Worm (Caenorhabditis elegans) whole organism, L2 larva: ENCODE results near the gene ztf-14.
"Not testable (repeated sequence)": the region's sequence is repeated elsewhere in the genome, so short reads cannot be mapped to it uniquely, and the experiment has no call there.

Experiments
- Y55F3AM.14 ChIP-seq: fragments of 200-800 bp; sonication (Bioruptor generic); optimal IDR thresholded peaks from 2 replicates; lab custom pipeline; 2018; ENCODE audit warnings: mild to moderate bottlenecking, missing genetic modification characterization, missing compliant biosample characterization
- ZK546.5 ChIP-seq: sonication (generic microtip); optimal IDR thresholded peaks from 2 replicates; lab custom pipeline; 2017; ENCODE audit warnings: missing biosample characterization, missing genetic modification characterization
- alr-1 ChIP-seq: fragments of 150-350 bp; optimal IDR thresholded peaks from 2 replicates; lab custom pipeline; 2014; ENCODE audit warnings: missing biosample characterization, missing genetic modification characterization
- aly-2 ChIP-seq: fragments of 150-350 bp; optimal IDR thresholded peaks from 2 replicates; lab custom pipeline; 2014; ENCODE audit warnings: missing biosample characterization, missing genetic modification characterization
- ama-1 ChIP-seq: fragments of 150-350 bp; optimal IDR thresholded peaks from 2 replicates; lab custom pipeline; 2018; ENCODE audit warnings: inconsistent platforms
- blmp-1 ChIP-seq: sonication (generic microtip); optimal IDR thresholded peaks from 2 replicates; lab custom pipeline; 2017; ENCODE audit warnings: missing genetic modification characterization, mild to moderate bottlenecking, missing compliant biosample characterization, antibody characterized with exemption, moderate library complexity; ENCODE audit not compliant: insufficient read depth
- ceh-16 ChIP-seq: fragments of 150-350 bp; optimal IDR thresholded peaks from 2 replicates; lab custom pipeline; 2014; ENCODE audit warnings: missing biosample characterization, missing genetic modification characterization
- ceh-82 ChIP-seq: fragments of 150-350 bp; optimal IDR thresholded peaks from 2 replicates; lab custom pipeline; 2014; ENCODE audit warnings: missing biosample characterization, missing genetic modification characterization
- crh-2 ChIP-seq: sonication (generic microtip); optimal IDR thresholded peaks from 2 replicates; lab custom pipeline; 2017; ENCODE audit warnings: missing biosample characterization, missing genetic modification characterization
- dmd-4 ChIP-seq: sonication (generic microtip); optimal IDR thresholded peaks from 2 replicates; lab custom pipeline; 2017; ENCODE audit warnings: missing biosample characterization, missing genetic modification characterization
- elt-1 ChIP-seq: fragments of 150-350 bp; optimal IDR thresholded peaks from 2 replicates; lab custom pipeline; 2014; ENCODE audit warnings: missing biosample characterization, missing genetic modification characterization
- elt-3 ChIP-seq: sonication (generic microtip); optimal IDR thresholded peaks from 2 replicates; lab custom pipeline; 2017; ENCODE audit warnings: missing biosample characterization, missing genetic modification characterization
- fos-1 ChIP-seq: fragments of 150-350 bp; optimal IDR thresholded peaks from 2 replicates; lab custom pipeline; 2014; ENCODE audit warnings: missing biosample characterization, missing genetic modification characterization
- gmeb-1 ChIP-seq: fragments of 150-350 bp; optimal IDR thresholded peaks from 2 replicates; lab custom pipeline; 2014; ENCODE audit warnings: missing biosample characterization, missing genetic modification characterization
- lin-11 ChIP-seq: fragments of 150-350 bp; sonication (generic microtip); optimal IDR thresholded peaks from 2 replicates; lab custom pipeline; 2014; ENCODE audit warnings: missing biosample characterization, missing genetic modification characterization, inconsistent platforms, mixed read lengths
- lin-13 ChIP-seq: fragments of 150-350 bp; optimal IDR thresholded peaks from 2 replicates; lab custom pipeline; 2014; ENCODE audit warnings: missing biosample characterization, missing genetic modification reagents, missing genetic modification characterization
- lin-39 ChIP-seq: fragments of 150-350 bp; optimal IDR thresholded peaks from 2 replicates; lab custom pipeline; 2014; ENCODE audit warnings: missing biosample characterization, missing genetic modification reagents, missing genetic modification characterization
- lsy-2 ChIP-seq, 2 experiments: fragments of 150-350 bp in 1 of 2; sonication (generic microtip) in 1 of 2; optimal IDR thresholded peaks; 2 replicates each; lab custom pipeline; 2014 to 2017; ENCODE audit warnings: missing biosample characterization in 2 of 2, missing genetic modification characterization in 2 of 2
- mab-5 ChIP-seq: fragments of 150-350 bp; optimal IDR thresholded peaks from 2 replicates; lab custom pipeline; 2014; ENCODE audit warnings: missing biosample characterization, missing genetic modification characterization
- mbf-1 ChIP-seq: sonication (generic microtip); optimal IDR thresholded peaks from 2 replicates; lab custom pipeline; 2017; ENCODE audit warnings: missing biosample characterization, missing genetic modification characterization
- mdl-1 ChIP-seq, 2 experiments: fragments of 150-350 bp in 1 of 2; sonication (generic microtip) in 1 of 2; optimal IDR thresholded peaks; 2 replicates each; lab custom pipeline; 2017; ENCODE audit warnings: missing biosample characterization in 2 of 2, missing genetic modification characterization in 2 of 2
- nhr-10 ChIP-seq: sonication (generic microtip); optimal IDR thresholded peaks from 2 replicates; lab custom pipeline; 2017; ENCODE audit warnings: missing biosample characterization, missing genetic modification characterization
- nhr-11 ChIP-seq: fragments of 150-350 bp; optimal IDR thresholded peaks from 2 replicates; lab custom pipeline; 2014; ENCODE audit warnings: missing biosample characterization, missing genetic modification characterization
- nhr-12 ChIP-seq: fragments of 150-350 bp; optimal IDR thresholded peaks from 2 replicates; lab custom pipeline; 2014; ENCODE audit warnings: missing biosample characterization, missing genetic modification characterization
- nhr-129 ChIP-seq: fragments of 150-350 bp; optimal IDR thresholded peaks from 2 replicates; lab custom pipeline; 2014; ENCODE audit warnings: missing biosample characterization, missing genetic modification characterization
- nhr-21 ChIP-seq: fragments of 150-350 bp; optimal IDR thresholded peaks from 2 replicates; lab custom pipeline; 2014; ENCODE audit warnings: missing biosample characterization, missing genetic modification characterization
- nhr-237 ChIP-seq: fragments of 150-350 bp; optimal IDR thresholded peaks from 2 replicates; lab custom pipeline; 2014; ENCODE audit warnings: missing biosample characterization, missing genetic modification characterization
- nhr-25 ChIP-seq: fragments of 150-350 bp; sonication (generic microtip); optimal IDR thresholded peaks from 3 replicates; lab custom pipeline; 2014; ENCODE audit warnings: missing biosample characterization, missing genetic modification characterization
- nhr-6 ChIP-seq: fragments of 150-350 bp; optimal IDR thresholded peaks from 2 replicates; lab custom pipeline; 2014; ENCODE audit warnings: missing biosample characterization, missing genetic modification characterization
- nhr-77 ChIP-seq: fragments of 150-350 bp; optimal IDR thresholded peaks from 2 replicates; lab custom pipeline; 2014; ENCODE audit warnings: missing biosample characterization, missing genetic modification characterization
- peb-1 ChIP-seq: fragments of 150-350 bp; optimal IDR thresholded peaks from 2 replicates; lab custom pipeline; 2014; ENCODE audit warnings: missing biosample characterization, missing genetic modification characterization
- sem-4 ChIP-seq: fragments of 150-350 bp; optimal IDR thresholded peaks from 2 replicates; lab custom pipeline; 2014; ENCODE audit warnings: missing biosample characterization, missing genetic modification reagents, missing genetic modification characterization
- skn-1 ChIP-seq: sonication (generic microtip); optimal IDR thresholded peaks from 2 replicates; lab custom pipeline; 2017; ENCODE audit warnings: missing biosample characterization, missing genetic modification characterization
- sma-3 ChIP-seq: sonication (generic microtip); optimal IDR thresholded peaks from 2 replicates; lab custom pipeline; 2016; ENCODE audit warnings: missing genetic modification reagents, missing genetic modification characterization, missing compliant biosample characterization
- sma-9 ChIP-seq, 2 experiments: fragments of 150-350 bp in 1 of 2; sonication (generic microtip) in 1 of 2; optimal IDR thresholded peaks; 2 replicates each; lab custom pipeline; 2014 to 2016; ENCODE audit warnings: missing genetic modification characterization in 2 of 2, mild to moderate bottlenecking in 1 of 2, missing biosample characterization in 1 of 2, missing compliant biosample characterization in 1 of 2, missing genetic modification reagents in 1 of 2, moderate library complexity in 1 of 2
- snpc-4 ChIP-seq: fragments of 150-350 bp; optimal IDR thresholded peaks from 2 replicates; lab custom pipeline; 2014; ENCODE audit warnings: missing biosample characterization, missing genetic modification characterization
- unc-55 ChIP-seq: fragments of 150-350 bp; sonication (generic microtip); optimal IDR thresholded peaks from 3 replicates; lab custom pipeline; 2014; ENCODE audit warnings: missing biosample characterization, missing genetic modification reagents, missing genetic modification characterization
- unc-62 ChIP-seq: fragments of 150-350 bp; optimal IDR thresholded peaks from 2 replicates; lab custom pipeline; 2014; ENCODE audit warnings: missing biosample characterization, missing genetic modification reagents, missing genetic modification characterization
- zag-1 ChIP-seq: fragments of 150-350 bp; optimal IDR thresholded peaks from 2 replicates; lab custom pipeline; 2014; ENCODE audit warnings: missing biosample characterization, missing genetic modification characterization
- ztf-1 ChIP-seq: fragments of 200-800 bp; sonication (Bioruptor generic); conservative IDR thresholded peaks from 2 replicates; pipeline ENCODE4 v1.3.6; 2022; ENCODE audit warnings: missing genetic modification characterization, missing compliant biosample characterization
- ztf-4 ChIP-seq: fragments of 150-350 bp; optimal IDR thresholded peaks from 2 replicates; lab custom pipeline; 2014; ENCODE audit warnings: missing biosample characterization, missing genetic modification characterization

Gene ztf-14

DNA sequence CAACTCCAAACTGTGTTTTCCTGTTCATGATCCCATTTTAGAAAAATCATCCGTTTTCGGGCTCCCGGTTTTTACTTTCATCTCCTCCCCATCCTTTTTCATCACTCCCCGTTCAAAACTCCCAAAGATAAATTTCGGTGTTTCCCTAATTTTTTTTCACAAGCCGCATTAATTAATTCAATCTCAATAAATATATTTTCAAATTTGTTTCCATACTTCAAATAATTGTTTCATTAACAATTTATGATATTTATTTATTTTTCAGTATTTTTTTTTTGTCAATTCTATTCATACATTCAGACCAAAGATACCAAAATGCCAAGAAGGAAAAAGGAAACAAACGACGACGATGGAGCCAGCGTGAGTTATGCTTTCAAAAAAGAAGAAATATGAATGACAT, 24.6 kb downstream of the ztf-14 start, which contains the start of gene D1025.1:
D1025.1 (plus strand) TSS at position 301 of the 400 bp plus-strand sequence.
- TF ChIP-seq peb-1 (tag; lab: Kevin White, UChicago) (no peak), nhr-12 (tag; lab: Kevin White, UChicago) (no peak), skn-1 (no peak), lin-13 (no peak), sma-9 (GFP tag; optimal IDR thresholded peaks at IDR 0.05; lab: Kevin White, UChicago) (no peak), sma-9 (tag; optimal IDR thresholded peaks at IDR 0.05; lab: Kevin White, UChicago) (no peak), sma-3 (GFP tag; lab: Kevin White, UChicago) (no peak), unc-55 (GFP tag; lab: Kevin White, UChicago) (no peak), nhr-21 (tag; lab: Kevin White, UChicago) (no peak), mab-5 (tag; lab: Kevin White, UChicago) (no peak), lin-39 (tag; lab: Kevin White, UChicago) (no peak), dmd-4 (no peak), fos-1 (no peak), zag-1 (tag; lab: Kevin White, UChicago) (no peak), mbf-1 (tag; lab: Kevin White, UChicago) (no peak), sem-4 (no peak), snpc-4 (tag; lab: Kevin White, UChicago) (no peak), Y55F3AM.14 (GFP tag; lab: Kevin White, UChicago) (no peak), gmeb-1 (tag; lab: Kevin White, UChicago) (no peak)

DNA sequence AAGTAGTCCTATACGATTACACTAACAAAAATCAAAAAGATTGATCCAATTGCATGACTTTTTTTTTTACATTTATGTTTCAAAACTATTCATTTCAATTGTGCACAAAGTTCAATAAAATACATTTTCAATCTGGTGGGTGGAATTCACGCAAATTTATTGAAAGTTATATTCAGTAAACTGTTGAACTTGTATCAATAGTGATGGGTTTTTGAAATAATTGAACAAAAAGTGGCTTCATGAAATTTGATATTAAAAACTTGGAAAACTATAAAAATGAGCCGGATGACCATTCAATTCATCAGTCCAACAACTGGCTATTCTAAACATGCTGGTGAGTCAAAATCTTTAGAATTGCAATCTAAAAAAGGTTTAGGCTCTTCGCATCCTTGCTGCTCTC, 27.4 kb downstream of the ztf-14 start, which contains the start of gene nspc-16:
nspc-16 (plus strand) TSS at position 301 of the 400 bp plus-strand sequence.
- no peak for TF ChIP-seq fos-1
- TF ChIP-seq skn-1: no peak
- no peak for TF ChIP-seq lin-13
- TF ChIP-seq ztf-1: no peak
- no peak for TF ChIP-seq sma-9 (GFP tag; optimal IDR thresholded peaks at IDR 0.05; lab: Kevin White, UChicago)
- no peak for TF ChIP-seq sma-9 (tag; optimal IDR thresholded peaks at IDR 0.05; lab: Kevin White, UChicago)

DNA sequence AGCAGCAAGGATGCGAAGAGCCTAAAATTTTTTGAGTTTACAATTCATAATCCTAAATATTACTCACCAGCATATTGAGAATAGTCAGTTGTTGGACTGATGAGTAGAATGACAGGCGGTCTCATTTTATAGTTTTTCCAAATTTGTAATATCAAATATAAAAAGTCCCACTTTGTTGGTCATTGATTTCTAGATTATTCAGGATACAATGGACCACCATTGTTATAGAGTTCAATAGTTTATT, 29.1 kb downstream of the ztf-14 start, which contains the start of gene nspc-17:
nspc-17 (minus strand) TSS at position 101 of the 244 bp plus-strand sequence.
- not testable (repeated sequence) for TF ChIP-seq ceh-82, zag-1, lin-39 (tag; lab: Kevin White, UChicago)
- TF ChIP-seq, all 48 proteins: peak for 0; not testable (repeated sequence) for 48

DNA sequence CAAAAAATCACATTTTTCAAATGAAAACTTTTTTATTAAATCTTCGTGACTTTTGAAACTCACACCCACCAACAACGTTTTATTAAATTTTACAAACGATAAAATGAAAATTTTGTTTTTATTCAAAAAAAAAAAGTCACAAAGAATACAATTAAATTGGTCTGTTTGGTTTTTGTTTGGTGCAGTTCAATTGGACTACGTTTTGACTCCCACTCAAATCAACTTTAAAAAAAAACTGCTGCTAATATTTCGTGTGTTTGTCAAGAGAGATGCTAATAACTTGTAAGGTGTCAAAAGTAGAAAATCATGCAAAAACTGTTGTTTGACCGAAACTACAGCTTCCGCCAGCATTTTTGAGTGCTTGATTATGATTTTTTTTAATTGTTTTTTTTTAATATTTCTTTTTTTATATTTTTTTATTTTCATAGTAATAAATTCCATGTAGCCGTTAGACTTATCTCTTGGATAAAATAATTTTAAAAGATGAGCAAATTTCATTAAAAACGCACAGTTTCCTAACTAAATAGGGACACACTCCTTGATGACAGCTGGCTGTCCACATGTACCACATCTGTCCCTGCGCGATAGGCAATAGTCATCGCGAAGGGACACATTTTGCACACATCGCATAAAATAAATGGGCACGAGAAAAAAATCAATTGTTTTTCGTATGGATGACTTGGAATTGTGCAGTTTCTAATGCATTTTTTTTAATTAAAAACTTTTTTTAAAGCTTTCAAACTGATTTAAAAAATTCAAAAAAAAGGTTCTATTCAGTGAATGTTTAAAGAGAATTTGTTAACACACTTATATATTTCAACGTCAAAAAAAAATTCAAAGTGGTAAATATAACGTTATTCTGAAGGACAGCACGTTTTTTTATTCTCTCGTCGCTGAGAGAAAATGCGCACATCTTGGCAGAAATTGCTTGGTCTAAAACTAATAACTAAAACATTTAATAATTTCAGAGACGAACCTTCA, 29.7 kb downstream of the ztf-14 start:
- TF ChIP-seq lsy-2 (tag; optimal IDR thresholded peaks at IDR 0.05; lab: Kevin White, UChicago): peak; percentile 97
- peak; percentile 97 for TF ChIP-seq ceh-16
- peak; percentile 99 for TF ChIP-seq mab-5 (tag; lab: Kevin White, UChicago)
- peak; percentile 99 for TF ChIP-seq lin-13
- peak; percentile 92 for TF ChIP-seq snpc-4 (tag; lab: Kevin White, UChicago)
- TF ChIP-seq ama-1 (lab: Kevin White, UChicago): peak; percentile 69
- TF ChIP-seq nhr-10 (tag; lab: Kevin White, UChicago): peak; percentile 98
- peak; percentile 98 for TF ChIP-seq nhr-237 (tag; lab: Kevin White, UChicago)
- peak; percentile 100 for TF ChIP-seq nhr-129 (tag; lab: Kevin White, UChicago)
- peak; percentile 100 for TF ChIP-seq nhr-21 (tag; lab: Kevin White, UChicago)
- peak; percentile 99 for TF ChIP-seq unc-55 (GFP tag; lab: Kevin White, UChicago)
- TF ChIP-seq zag-1 (tag; lab: Kevin White, UChicago): peak; percentile 99
- TF ChIP-seq dmd-4: peak; percentile 74
- peak; percentile 94 for TF ChIP-seq gmeb-1 (tag; lab: Kevin White, UChicago)
- peak; percentile 80 for TF ChIP-seq nhr-12 (tag; lab: Kevin White, UChicago)
- no peak for TF ChIP-seq peb-1 (tag; lab: Kevin White, UChicago)
- TF ChIP-seq Y55F3AM.14 (GFP tag; lab: Kevin White, UChicago): peak; percentile 98
- peak; percentile 98 for TF ChIP-seq lin-11 (tag; lab: Kevin White, UChicago)
- peak; percentile 81 for TF ChIP-seq nhr-11
- peak; percentile 99 for TF ChIP-seq nhr-77 (tag; lab: Kevin White, UChicago)
- peak; percentile 88 for TF ChIP-seq ZK546.5 (tag; lab: Kevin White, UChicago)
- TF ChIP-seq crh-2 (tag; lab: Kevin White, UChicago): peak; percentile 100
- no peak for TF ChIP-seq elt-1 (tag; lab: Kevin White, UChicago)
- peak; percentile 99 for TF ChIP-seq ztf-4 (tag; lab: Kevin White, UChicago)
- TF ChIP-seq alr-1 (tag; lab: Kevin White, UChicago): no peak
- TF ChIP-seq sma-9 (GFP tag; optimal IDR thresholded peaks at IDR 0.05; lab: Kevin White, UChicago): peak; percentile 99
- no peak for TF ChIP-seq sma-9 (tag; optimal IDR thresholded peaks at IDR 0.05; lab: Kevin White, UChicago)
- peak; percentile 79 for TF ChIP-seq mbf-1 (tag; lab: Kevin White, UChicago)
- TF ChIP-seq fos-1: peak; percentile 99
- peak; percentile 91 for TF ChIP-seq elt-3
- no peak for TF ChIP-seq ztf-1
- peak; percentile 99 for TF ChIP-seq sem-4
- peak; percentile 99 for TF ChIP-seq nhr-6 (tag; lab: Kevin White, UChicago)
- peak; percentile 96 to 97 for TF ChIP-seq mdl-1 (tag; optimal IDR thresholded peaks at IDR 0.05; lab: Kevin White, UChicago)
- TF ChIP-seq unc-62: peak; percentile 99
- TF ChIP-seq aly-2: peak; percentile 97
- TF ChIP-seq blmp-1 (tag; lab: Kevin White, UChicago): peak; percentile 87
- TF ChIP-seq nhr-25: peak; percentile 99
